Worm (Caenorhabditis elegans): ENCODE data around the gene ceh-81.
A peak's percentile ranks its signal among the peaks of the same experiment; 100 is the strongest.

ceh-81 gene

ce11 chrII:1692827-1693226 is 37.4 kb upstream of the ceh-81 start, which contains the start of gene fbxc-21:
Gene fbxc-21, minus strand, starts transcription at chrII:1692927.
- TF ChIP-seq attf-5 (GFP tag; optimal IDR thresholded peaks at IDR 0.05) (no peak), lsy-27 (tag; optimal IDR thresholded peaks at IDR 0.05; ENCODE audit: borderline replicate concordance, insufficient read depth) (no peak), Y79H2A.3 (GFP tag; conservative IDR thresholded peaks at IDR 0.05) (no peak), T26A5.8 (tag; optimal IDR thresholded peaks at IDR 0.05) (no peak), ama-1 (optimal IDR thresholded peaks at IDR 0.05) (no peak), ama-1 (GFP tag; optimal IDR thresholded peaks at IDR 0.05) (no peak), dpl-1 (GFP tag; optimal IDR thresholded peaks at IDR 0.05) (no peak), akir-1 (GFP tag; optimal IDR thresholded peaks at IDR 0.05) (no peak), nhr-90 (tag; optimal IDR thresholded peaks at IDR 0.05) (no peak), mxl-1 (tag; optimal IDR thresholded peaks at IDR 0.05) (no peak), ztf-18 (tag; optimal IDR thresholded peaks at IDR 0.05) (no peak), madf-6 (GFP tag; IDR thresholded peaks at IDR 0.05) (no peak), fkh-3 (tag; optimal IDR thresholded peaks at IDR 0.05) (no peak), F39B2.1 (GFP tag; IDR thresholded peaks at IDR 0.05) (no peak)

ce11 chrII:1694530-1694929 is 35.7 kb upstream of the ceh-81 start, which contains the start of gene fbxc-26:
Gene fbxc-26, minus strand, starts transcription at chrII:1694630.
- TF ChIP-seq ceh-40 (GFP tag; IDR thresholded peaks at IDR 0.05) (no peak), efl-1 (GFP tag; optimal IDR thresholded peaks at IDR 0.05) (no peak), nfya-2 (GFP tag; IDR thresholded peaks at IDR 0.05) (no peak), ama-1 (optimal IDR thresholded peaks at IDR 0.05) (no peak), ama-1 (GFP tag; optimal IDR thresholded peaks at IDR 0.05) (no peak), C17E4.6 (GFP tag; IDR thresholded peaks at IDR 0.05) (no peak), F22D6.2 (tag; optimal IDR thresholded peaks at IDR 0.05) (no peak), cebp-2 (GFP tag; IDR thresholded peaks at IDR 0.05) (no peak), lin-40 (tag; optimal IDR thresholded peaks at IDR 0.05) (no peak), mes-4 (tag; optimal IDR thresholded peaks at IDR 0.05) (no peak), attf-6 (GFP tag; IDR thresholded peaks at IDR 0.05) (no peak), egl-44 (GFP tag; IDR thresholded peaks at IDR 0.05) (no peak), chd-7 (tag; optimal IDR thresholded peaks at IDR 0.05) (no peak), akir-1 (GFP tag; optimal IDR thresholded peaks at IDR 0.05) (no peak), Y53F4B.3 (GFP tag; IDR thresholded peaks at IDR 0.05) (no peak), ekl-4 (GFP tag; IDR thresholded peaks at IDR 0.05) (no peak), let-607 (tag; optimal IDR thresholded peaks at IDR 0.05) (no peak), ets-4 (GFP tag; optimal IDR thresholded peaks at IDR 0.05) (no peak), F57A8.1 (GFP tag; optimal IDR thresholded peaks at IDR 0.05) (no peak), Y67H2A.10 (GFP tag; conservative IDR thresholded peaks at IDR 0.05) (no peak)

ce11 chrII:1695861-1696260 is 34.3 kb upstream of the ceh-81 start, which contains the start of gene F58E1.13:
Gene F58E1.13, minus strand, starts transcription at chrII:1695872.
- TF ChIP-seq unc-62 (GFP tag; optimal IDR thresholded peaks at IDR 0.05) (no peak), gei-17 (GFP tag; optimal IDR thresholded peaks at IDR 0.05) (no peak), snpc-4 (GFP tag; optimal IDR thresholded peaks at IDR 0.05) (no peak), snpc-4 (tag; optimal IDR thresholded peaks at IDR 0.05) (no peak), rec-8 (tag; optimal IDR thresholded peaks at IDR 0.05) (no peak), chd-7 (tag; optimal IDR thresholded peaks at IDR 0.05) (no peak), efl-1 (GFP tag; optimal IDR thresholded peaks at IDR 0.05) (peak; percentile 5), aptf-2 (GFP tag; conservative IDR thresholded peaks at IDR 0.05) (peak; percentile 90)
